Worm (Caenorhabditis elegans): ENCODE data around the gene nhr-181.

Gene nhr-181

ce11 chrV:4131471-4131939 lies 36.7 kb downstream of the nhr-181 start, which contains the start of gene nhr-57:
Gene nhr-57 (plus strand): TSS chrV:4131889.
- TF ChIP-seq T26A8.4 (GFP tag; IDR thresholded peaks at IDR 0.05), result no peak
- TF ChIP-seq nhr-48 (tag; optimal IDR thresholded peaks at IDR 0.05), result peak; percentile 91
- TF ChIP-seq egl-27 (tag; optimal IDR thresholded peaks at IDR 0.05), result no peak
- no peak for TF ChIP-seq egl-43 (GFP tag; IDR thresholded peaks at IDR 0.05)
- TF ChIP-seq cey-2 (tag; optimal IDR thresholded peaks at IDR 0.05; ENCODE audit: borderline replicate concordance, insufficient read depth), result peak; percentile 53
- 0 out of 2 replicates have a peak, but pooled peaks have one; percentile 53 for TF ChIP-seq tra-1 (GFP tag; IDR thresholded peaks at IDR 0.05)
- no peak for TF ChIP-seq ctbp-1 (GFP tag; IDR thresholded peaks at IDR 0.05)
- no peak for TF ChIP-seq ztf-11 (tag; optimal IDR thresholded peaks at IDR 0.05)
- TF ChIP-seq unc-62 (GFP tag; optimal IDR thresholded peaks at IDR 0.05 in 1 of 2), result peak in 1 of 2 experiments; percentile 84
- no peak for TF ChIP-seq unc-62 (tag; optimal IDR thresholded peaks at IDR 0.05)
- TF ChIP-seq pha-4 (GFP tag; IDR thresholded peaks at IDR 0.05), result peak; percentile 70; the same call in 1 of the 2 replicates
- TF ChIP-seq pha-4 (tag; optimal IDR thresholded peaks at IDR 0.05), result peak; percentile 71
- peak; percentile 16 for TF ChIP-seq nhr-10 (tag; optimal IDR thresholded peaks at IDR 0.05)
- TF ChIP-seq hlh-11 (tag; optimal IDR thresholded peaks at IDR 0.05), result peak; percentile 93
- TF ChIP-seq mes-2 (tag; optimal IDR thresholded peaks at IDR 0.05; ENCODE audit: poor library complexity, severe bottlenecking), result peak; percentile 7
- no peak for TF ChIP-seq skn-1 (tag; optimal IDR thresholded peaks at IDR 0.05)
- TF ChIP-seq dpl-1 (GFP tag; optimal IDR thresholded peaks at IDR 0.05), result peak; percentile 4
- peak; percentile 100 for TF ChIP-seq aha-1 (tag)
- peak; percentile 64; the same call in 1 of the 2 replicates for TF ChIP-seq mdt-29 (GFP tag; IDR thresholded peaks at IDR 0.05)
- TF ChIP-seq nhr-102 (tag; optimal IDR thresholded peaks at IDR 0.05), result peak; percentile 65
- TF ChIP-seq hlh-30 (tag; optimal IDR thresholded peaks at IDR 0.05; ENCODE audit: insufficient read depth), result peak; percentile 70
- TF ChIP-seq php-3 (GFP tag; IDR thresholded peaks at IDR 0.05), result 0 out of 2 replicates have a peak, but pooled peaks have one; percentile 21
- TF ChIP-seq ceh-20 (GFP tag; IDR thresholded peaks at IDR 0.05), result peak; percentile 51; the same call in 1 of the 2 replicates
- 0 out of 2 replicates have a peak, but pooled peaks have one; percentile 54 for TF ChIP-seq saeg-2 (GFP tag; IDR thresholded peaks at IDR 0.05)
- TF ChIP-seq ceh-82 (tag; optimal IDR thresholded peaks at IDR 0.05), result no peak
- no peak for TF ChIP-seq zag-1 (tag; optimal IDR thresholded peaks at IDR 0.05)
- TF ChIP-seq mxl-3 (GFP tag; optimal IDR thresholded peaks at IDR 0.05), result peak; percentile 63
- TF ChIP-seq hif-1 (tag; optimal IDR thresholded peaks at IDR 0.05), result peak; percentile 98 to 100
- TF ChIP-seq unc-39 (tag; optimal IDR thresholded peaks at IDR 0.05), result no peak
- no peak for TF ChIP-seq daf-19 (GFP tag; conservative IDR thresholded peaks at IDR 0.05)
- peak; percentile 97 for TF ChIP-seq dmd-6 (GFP tag; IDR thresholded peaks at IDR 0.05)
- TF ChIP-seq mdl-1 (tag; optimal IDR thresholded peaks at IDR 0.05), result peak; percentile 24 to 77
- no peak for TF ChIP-seq jun-1 (tag; optimal IDR thresholded peaks at IDR 0.05)
- peak; percentile 78 for TF ChIP-seq gei-8 (GFP tag; optimal IDR thresholded peaks at IDR 0.05)
- TF ChIP-seq spr-1 (tag; optimal IDR thresholded peaks at IDR 0.05), result no peak
- TF ChIP-seq lin-1 (GFP tag; IDR thresholded peaks at IDR 0.05), result peak; percentile 49
- no peak for TF ChIP-seq fkh-10 (GFP tag; optimal IDR thresholded peaks at IDR 0.05)
- peak; percentile 31 for TF ChIP-seq nhr-11 (tag; optimal IDR thresholded peaks at IDR 0.05)
- TF ChIP-seq dve-1 (tag; optimal IDR thresholded peaks at IDR 0.05; ENCODE audit: insufficient read depth), result peak; percentile 85
- TF ChIP-seq ztf-7 (tag; optimal IDR thresholded peaks at IDR 0.05), result peak; percentile 11
- TF ChIP-seq nhr-25 (tag; optimal IDR thresholded peaks at IDR 0.05; ENCODE audit: borderline replicate concordance, insufficient read depth), result peak; percentile 62
- TF ChIP-seq nhr-28 (tag; optimal IDR thresholded peaks at IDR 0.05), result peak; percentile 94
- peak; percentile 4 for TF ChIP-seq nhr-77 (tag; optimal IDR thresholded peaks at IDR 0.05)
- no peak for TF ChIP-seq duxl-1 (tag; optimal IDR thresholded peaks at IDR 0.05; ENCODE audit: poor library complexity)
- TF ChIP-seq dmd-8 (GFP tag; IDR thresholded peaks at IDR 0.05), result 0 out of 2 replicates have a peak, but pooled peaks have one; percentile 14
- peak; percentile 35 for TF ChIP-seq pqm-1 (tag; optimal IDR thresholded peaks at IDR 0.05)
- TF ChIP-seq set-16 (GFP tag; IDR thresholded peaks at IDR 0.05), result no peak
- TF ChIP-seq F26F4.8 (GFP tag; conservative IDR thresholded peaks at IDR 0.05), result no peak
- no peak for TF ChIP-seq unc-130 (GFP tag; optimal IDR thresholded peaks at IDR 0.05)
- TF ChIP-seq nhr-111 (GFP tag; optimal IDR thresholded peaks at IDR 0.05), result no peak

All from whole organism, L4 larva.